Worm (Caenorhabditis elegans) whole organism, L3 larva: ENCODE results near the gene F59H6.15.

Experiments used
- ama-1 ChIP-seq: fragments of 150-350 bp; optimal IDR thresholded peaks from 2 replicates; lab custom pipeline; 2018
- elt-1 ChIP-seq: fragments of 150-350 bp; optimal IDR thresholded peaks from 2 replicates; lab custom pipeline; 2014; ENCODE audit warnings: missing biosample characterization, missing genetic modification characterization
- elt-3 ChIP-seq, 3 experiments: fragments of 150-350 bp in 1 of 3; sonication (generic microtip) in 2 of 3; optimal IDR thresholded peaks; 2 replicates in 2 of 3; 4 replicates in 1 of 3; lab custom pipeline; 2014 to 2017; ENCODE audit warnings: missing biosample characterization in 3 of 3, missing genetic modification characterization in 3 of 3
- fkh-10 ChIP-seq: sonication (generic microtip); optimal IDR thresholded peaks from 2 replicates; lab custom pipeline; 2017; ENCODE audit warnings: missing biosample characterization, missing genetic modification reagents, missing genetic modification characterization
- lin-15B ChIP-seq: fragments of 150-350 bp; optimal IDR thresholded peaks from 2 replicates; lab custom pipeline; 2014; ENCODE audit warnings: missing biosample characterization, missing genetic modification characterization
- lin-39 ChIP-seq: fragments of 150-350 bp; optimal IDR thresholded peaks from 2 replicates; lab custom pipeline; 2018; ENCODE audit warnings: missing biosample characterization, missing genetic modification reagents, missing genetic modification characterization
- nfya-1 ChIP-seq: sonication (generic microtip); optimal IDR thresholded peaks from 2 replicates; lab custom pipeline; 2017; ENCODE audit warnings: missing genetic modification characterization, mild to moderate bottlenecking, missing compliant biosample characterization, antibody characterized with exemption, moderate library complexity; ENCODE audit not compliant: insufficient read depth
- nhr-11 ChIP-seq: fragments of 150-350 bp; optimal IDR thresholded peaks from 2 replicates; lab custom pipeline; 2014; ENCODE audit warnings: missing biosample characterization, missing genetic modification characterization
- pqm-1 ChIP-seq: fragments of 150-350 bp; optimal IDR thresholded peaks from 2 replicates; lab custom pipeline; 2017; ENCODE audit warnings: missing biosample characterization, missing genetic modification characterization, inconsistent platforms
- snpc-4 ChIP-seq: fragments of 150-350 bp; optimal IDR thresholded peaks from 2 replicates; lab custom pipeline; 2014; ENCODE audit warnings: missing biosample characterization, missing genetic modification characterization
- zag-1 ChIP-seq: fragments of 150-350 bp; optimal IDR thresholded peaks from 2 replicates; lab custom pipeline; 2014; ENCODE audit warnings: missing biosample characterization, missing genetic modification characterization
- ztf-11 ChIP-seq: fragments of 150-350 bp; optimal IDR thresholded peaks from 2 replicates; lab custom pipeline; 2014; ENCODE audit warnings: missing biosample characterization, missing genetic modification characterization

- TF ChIP-seq lin-39 (no peak), nhr-11 (no peak), nfya-1 (no peak), pqm-1 (tag; lab: Kevin White, UChicago) (no peak), elt-3 (tag; optimal IDR thresholded peaks at IDR 0.05; lab: Kevin White, UChicago) (no peak), elt-1 (no peak), fkh-10 (GFP tag; lab: Kevin White, UChicago) (no peak), lin-15B (no peak), ama-1 (no peak), snpc-4 (no peak), ztf-11 (tag; lab: Kevin White, UChicago) (no peak), zag-1 (tag; lab: Kevin White, UChicago) (no peak)
Measured at ce11 chrII:2012698-2013097, at the start of gene F59H6.15.
